Fruit fly (Drosophila melanogaster): ENCODE results near the gene CG2116.

CG2116 gene

dm6 chrX:8129204-8129997 is at the start of gene CG2116 (continued):
- TF ChIP-seq CG7963 (GFP tag; IDR thresholded peaks at IDR 0.05; ENCODE audit: partially characterized antibody) (peak; percentile 59; the same call in 2 of the 3 replicates), crc (GFP tag; optimal IDR thresholded peaks at IDR 0.05) (no peak), lola (GFP tag; optimal IDR thresholded peaks at IDR 0.05) (peak in 1 of 3 experiments; percentile 6), sqz (GFP tag; optimal IDR thresholded peaks at IDR 0.05) (peak; percentile 66), knrl (GFP tag; IDR thresholded peaks at IDR 0.05; ENCODE audit: partially characterized antibody) (peak; percentile 79), HmgZ (tag; optimal IDR thresholded peaks at IDR 0.05) (no peak), row (GFP tag; IDR thresholded peaks at IDR 0.05) (peak; percentile 48; the same call in 2 of the 3 replicates), unc-4 (GFP tag; IDR thresholded peaks at IDR 0.05; ENCODE audit: partially characterized antibody) (peak; percentile 67; the same call in 1 of the 2 replicates), CG12659 (GFP tag; optimal IDR thresholded peaks at IDR 0.05) (peak; percentile 51), CG12219 (GFP tag; optimal IDR thresholded peaks at IDR 0.05) (no peak), sr (GFP tag; IDR thresholded peaks at IDR 0.05) (no peak), Lim3 (GFP tag; IDR thresholded peaks at IDR 0.05) (no peak), CG17568 (GFP tag; optimal IDR thresholded peaks at IDR 0.05) (no peak), NC2α (GFP tag; optimal IDR thresholded peaks at IDR 0.05) (no peak), CG17612 (GFP tag; IDR thresholded peaks at IDR 0.05) (no peak), rib (GFP tag; IDR thresholded peaks at IDR 0.05) (no peak), CG2129 (GFP tag; IDR thresholded peaks at IDR 0.05; ENCODE audit: partially characterized antibody) (0 out of 2 replicates have a peak, but pooled peaks have one; percentile 43), ERR (GFP tag; optimal IDR thresholded peaks at IDR 0.05) (no peak), Sin3A (optimal IDR thresholded peaks at IDR 0.05) (peak; percentile 56), phol (tag; optimal IDR thresholded peaks at IDR 0.05) (peak; percentile 30), CoRest (tag; optimal IDR thresholded peaks at IDR 0.05) (peak; percentile 13), CG7928 (GFP tag; optimal IDR thresholded peaks at IDR 0.05) (no peak), Doc3 (GFP tag; IDR thresholded peaks at IDR 0.05; ENCODE audit: partially characterized antibody) (peak; percentile 64), Hmx (GFP tag; optimal IDR thresholded peaks at IDR 0.05) (no peak), Dref (GFP tag; IDR thresholded peaks at IDR 0.05) (peak; percentile 59), CG1603 (tag; optimal IDR thresholded peaks at IDR 0.05) (peak; percentile 49), CG30020 (tag; optimal IDR thresholded peaks at IDR 0.05) (peak; percentile 45), CG12769 (tag; optimal IDR thresholded peaks at IDR 0.05) (no peak), CG8388 (GFP tag; optimal IDR thresholded peaks at IDR 0.05) (no peak), CG12744 (GFP tag; optimal IDR thresholded peaks at IDR 0.05) (no peak), HLHmδ (GFP tag; optimal IDR thresholded peaks at IDR 0.05) (no peak), bbx (GFP tag; IDR thresholded peaks at IDR 0.05; ENCODE audit: partially characterized antibody) (peak; percentile 63), her (GFP tag; optimal IDR thresholded peaks at IDR 0.05) (peak; percentile 85), amos (GFP tag; IDR thresholded peaks at IDR 0.05; ENCODE audit: partially characterized antibody) (peak; percentile 73), unpg (GFP tag; optimal IDR thresholded peaks at IDR 0.05) (no peak), ac (GFP tag; optimal IDR thresholded peaks at IDR 0.05) (no peak), danr (GFP tag; IDR thresholded peaks at IDR 0.05) (no peak), crp (GFP tag; optimal IDR thresholded peaks at IDR 0.05) (peak in 1 of 2 experiments; percentile 25), CG9932 (GFP tag; IDR thresholded peaks at IDR 0.05) (no peak), nerfin-1 (tag; optimal IDR thresholded peaks at IDR 0.05) (no peak), Ssrp (tag; optimal IDR thresholded peaks at IDR 0.05) (no peak), fd64A (GFP tag; optimal IDR thresholded peaks at IDR 0.05) (no peak), CG3407 (GFP tag; optimal IDR thresholded peaks at IDR 0.05) (no peak), Eip74EF (GFP tag; optimal IDR thresholded peaks at IDR 0.05) (no peak), bab2 (GFP tag; optimal IDR thresholded peaks at IDR 0.05) (no peak), CG15011 (GFP tag; optimal IDR thresholded peaks at IDR 0.05) (no peak), sens (GFP tag) (peak; percentile 53), CG13624 (GFP tag; optimal IDR thresholded peaks at IDR 0.05) (no peak)
